Fruit fly (Drosophila melanogaster): ENCODE results near the gene CG17271.

dm6 chr3R:20779969-20780368 lies 41.7 kb downstream of the CG17271 start:
- TF ChIP-seq schlank (tag; optimal IDR thresholded peaks at IDR 0.05) = no peak
- TF ChIP-seq Spps (tag; optimal IDR thresholded peaks at IDR 0.05) = no peak
- TF ChIP-seq MBD-R2 (GFP tag; IDR thresholded peaks at IDR 0.05) = no peak
- no peak for TF ChIP-seq cwo (GFP tag; optimal IDR thresholded peaks at IDR 0.05)
- TF ChIP-seq CG17612 (GFP tag; IDR thresholded peaks at IDR 0.05) = no peak
- no peak for TF ChIP-seq CHES-1-like (GFP tag; optimal IDR thresholded peaks at IDR 0.05)
- TF ChIP-seq Side (GFP tag; optimal IDR thresholded peaks at IDR 0.05) = no peak
- no peak for TF ChIP-seq Jarid2 (GFP tag; optimal IDR thresholded peaks at IDR 0.05)
- TF ChIP-seq CG10654 (GFP tag; optimal IDR thresholded peaks at IDR 0.05) = no peak
- TF ChIP-seq CG6791 (GFP tag; IDR thresholded peaks at IDR 0.05; ENCODE audit: partially characterized antibody) = no peak
